Fruit fly (Drosophila melanogaster) whole organism, embryonic: ENCODE data around the gene Cyp6a18.

Experiments used
- Ada2b ChIP-seq: fragments of 200-800 bp; sonication (Bioruptor generic); IDR thresholded peaks from 2 replicates; pipeline ENCODE4 v1.3.6; 2022; ENCODE audit warnings: missing biosample characterization, missing genetic modification characterization
- Blimp-1 ChIP-seq: fragments of 200-800 bp; sonication (Bioruptor generic); optimal IDR thresholded peaks from 3 replicates; lab custom pipeline; 2018; ENCODE audit warnings: missing biosample characterization, missing genetic modification characterization, mild to moderate bottlenecking, moderate library complexity, missing genetic modification reagents
- CG1024 ChIP-seq: fragments of 200-800 bp; sonication (Bioruptor generic); IDR thresholded peaks from 2 replicates; pipeline ENCODE4 v1.3.6; 2022; ENCODE audit warnings: missing biosample characterization, missing genetic modification characterization
- CG11398 ChIP-seq: fragments of 200-800 bp; sonication (Bioruptor generic); optimal IDR thresholded peaks from 2 replicates; lab custom pipeline; 2016; ENCODE audit warnings: missing biosample characterization, missing genetic modification characterization
- CG11696 ChIP-seq: fragments of 200-800 bp; sonication (Bioruptor generic); IDR thresholded peaks from 2 replicates; pipeline ENCODE4 v1.3.6; 2022; ENCODE audit warnings: missing biosample characterization, missing genetic modification characterization
- CG13894 ChIP-seq: fragments of 200-800 bp; sonication (Bioruptor generic); optimal IDR thresholded peaks from 3 replicates; lab custom pipeline; 2018; ENCODE audit warnings: missing biosample characterization, mild to moderate bottlenecking, missing genetic modification characterization, moderate library complexity
- CG14965 ChIP-seq: fragments of 200-800 bp; sonication (Bioruptor generic); optimal IDR thresholded peaks from 2 replicates; lab custom pipeline; 2016; ENCODE audit warnings: missing biosample characterization, missing genetic modification characterization, borderline replicate concordance
- CG15011 ChIP-seq: fragments of 200-800 bp; sonication (Bioruptor generic); optimal IDR thresholded peaks from 3 replicates; lab custom pipeline; 2018; ENCODE audit warnings: missing biosample characterization, mild to moderate bottlenecking, missing genetic modification characterization
- CG15073 ChIP-seq: fragments of 200-800 bp; sonication (Bioruptor generic); optimal IDR thresholded peaks from 2 replicates; lab custom pipeline; 2016; ENCODE audit warnings: missing biosample characterization, missing genetic modification characterization
- CG2199 ChIP-seq: fragments of 200-800 bp; sonication (Bioruptor generic); IDR thresholded peaks from 3 replicates; pipeline ENCODE4 v1.3.6; 2022; ENCODE audit warnings: missing biosample characterization, missing genetic modification characterization
- CG32767 ChIP-seq: fragments of 200-800 bp; sonication (Bioruptor generic); IDR thresholded peaks from 2 replicates; pipeline ENCODE4 v1.3.6; 2022; ENCODE audit warnings: missing biosample characterization, missing genetic modification characterization
- CG3726 ChIP-seq: fragments of 200-800 bp; sonication (Bioruptor generic); IDR thresholded peaks from 3 replicates; pipeline ENCODE4, ENCODE4 v1.3.6; 2022; ENCODE audit warnings: missing biosample characterization, missing genetic modification characterization
- CG6791 ChIP-seq: fragments of 200-800 bp; sonication (Bioruptor generic); IDR thresholded peaks from 3 replicates; pipeline ENCODE4 v1.3.6; 2022; ENCODE audit warnings: missing biosample characterization, missing genetic modification characterization; ENCODE audit not compliant: partially characterized antibody
- CG7987 ChIP-seq: fragments of 200-800 bp; sonication (Bioruptor generic); optimal IDR thresholded peaks from 2 replicates; lab custom pipeline; 2018; ENCODE audit warnings: missing biosample characterization, mild to moderate bottlenecking, missing genetic modification characterization, moderate library complexity
- CG8765 ChIP-seq: fragments of 200-800 bp; sonication (Bioruptor generic); IDR thresholded peaks from 2 replicates; pipeline ENCODE4 v1.3.6; 2022; ENCODE audit warnings: missing biosample characterization, missing genetic modification characterization
- CkIIα-i1 ChIP-seq: fragments of 200-800 bp; sonication (Bioruptor generic); IDR thresholded peaks from 2 replicates; pipeline ENCODE4 v1.3.6; 2022; ENCODE audit warnings: missing biosample characterization, missing genetic modification characterization
- D ChIP-seq, 2 experiments: fragments of 200-800 bp in 1 of 2; fragments of >200 bp in 1 of 2; sonication (Bioruptor generic) in 1 of 2; optimal IDR thresholded peaks; 2 replicates in 1 of 2; 3 replicates in 1 of 2; lab custom pipeline; 2017; ENCODE audit warnings: mild to moderate bottlenecking in 1 of 2, missing biosample characterization in 1 of 2, missing genetic modification characterization in 1 of 2, missing genetic modification reagents in 1 of 2
- D19A ChIP-seq: fragments of 200-800 bp; optimal IDR thresholded peaks from 3 replicates; lab custom pipeline; 2019; ENCODE audit warnings: missing biosample characterization, mild to moderate bottlenecking, missing genetic modification characterization, moderate library complexity
- Dek ChIP-seq: fragments of 200-800 bp; sonication (Bioruptor generic); optimal IDR thresholded peaks from 3 replicates; lab custom pipeline; 2019; ENCODE audit warnings: missing biosample characterization, mild to moderate bottlenecking, missing genetic modification characterization, moderate library complexity
- Dll ChIP-seq: fragments of 200-800 bp; sonication (Bioruptor generic); IDR thresholded peaks from 4 replicates; pipeline ENCODE4 v1.3.6; 2022; ENCODE audit warnings: missing biosample characterization, missing genetic modification characterization; ENCODE audit not compliant: partially characterized antibody
- Drgx ChIP-seq: fragments of 200-800 bp; sonication (Bioruptor generic); IDR thresholded peaks from 2 replicates; pipeline ENCODE4 v1.3.6; 2022; ENCODE audit warnings: missing biosample characterization, missing genetic modification characterization
- Ets65A ChIP-seq: fragments of 200-800 bp; sonication (Bioruptor generic); peaks from one replicate; lab custom pipeline; 2016; ENCODE audit warnings: missing biosample characterization, missing genetic modification characterization
- HLH3B ChIP-seq: fragments of 200-800 bp; sonication (Bioruptor generic); IDR thresholded peaks from 2 replicates; pipeline ENCODE4 v1.3.6; 2022; ENCODE audit warnings: missing biosample characterization, missing genetic modification characterization
- HLHmδ ChIP-seq: fragments of 200-800 bp; sonication (Bioruptor generic); optimal IDR thresholded peaks from 2 replicates; lab custom pipeline; 2018; ENCODE audit warnings: missing biosample characterization, mild to moderate bottlenecking, missing genetic modification characterization, moderate library complexity
- Hr3 ChIP-seq: fragments of 200-800 bp; sonication (Bioruptor generic); optimal IDR thresholded peaks from 3 replicates; lab custom pipeline; 2016; ENCODE audit warnings: missing biosample characterization, missing genetic modification characterization
- Lpt ChIP-seq: fragments of >200 bp; optimal IDR thresholded peaks from 2 replicates; lab custom pipeline; 2018; ENCODE audit warnings: missing biosample characterization, missing genetic modification characterization
- Meics ChIP-seq: fragments of 200-800 bp; sonication (Bioruptor generic); optimal IDR thresholded peaks from 2 replicates; lab custom pipeline; 2017; ENCODE audit warnings: missing biosample characterization, mild to moderate bottlenecking, missing genetic modification characterization
- Ptx1 ChIP-seq: fragments of 200-800 bp; sonication (Bioruptor generic); IDR thresholded peaks from 2 replicates; pipeline ENCODE4 v1.3.6; 2022; ENCODE audit warnings: missing biosample characterization, missing genetic modification characterization
- Ravus ChIP-seq: fragments of 200-800 bp; sonication (Bioruptor generic); IDR thresholded peaks from 2 replicates; pipeline ENCODE4 v1.3.6; 2022; ENCODE audit warnings: missing biosample characterization, missing genetic modification characterization
- TFAM ChIP-seq: fragments of 200-800 bp; sonication (Bioruptor generic); optimal IDR thresholded peaks from 2 replicates; lab custom pipeline; 2017; ENCODE audit warnings: missing biosample characterization, missing genetic modification characterization, inconsistent platforms
- Vsx1 ChIP-seq: fragments of 200-800 bp; sonication (Bioruptor generic); optimal IDR thresholded peaks from 2 replicates; lab custom pipeline; 2017; ENCODE audit warnings: missing biosample characterization, mild to moderate bottlenecking, missing genetic modification characterization, missing genetic modification reagents
- al ChIP-seq: fragments of 200-800 bp; sonication (Bioruptor generic); IDR thresholded peaks from 2 replicates; pipeline ENCODE4 v1.3.6; 2022; ENCODE audit warnings: missing biosample characterization, missing genetic modification characterization
- ara ChIP-seq: fragments of 200-800 bp; sonication (Bioruptor generic); IDR thresholded peaks from 2 replicates; pipeline ENCODE4 v1.3.6; 2022; ENCODE audit warnings: missing biosample characterization, missing genetic modification characterization
- ash1 ChIP-seq: fragments of 200-800 bp; sonication (Bioruptor generic); optimal IDR thresholded peaks from 2 replicates; lab custom pipeline; 2018; ENCODE audit warnings: missing biosample characterization, mild to moderate bottlenecking, missing genetic modification characterization
- btn ChIP-seq: fragments of 200-800 bp; sonication (Bioruptor generic); optimal IDR thresholded peaks from 2 replicates; lab custom pipeline; 2016; ENCODE audit warnings: missing biosample characterization, missing genetic modification characterization
- cato ChIP-seq: fragments of 200-800 bp; sonication (Bioruptor generic); optimal IDR thresholded peaks from 2 replicates; lab custom pipeline; 2016; ENCODE audit warnings: missing biosample characterization, missing genetic modification characterization, borderline replicate concordance
- dan ChIP-seq: fragments of 200-800 bp; sonication (Bioruptor generic); IDR thresholded peaks from 2 replicates; pipeline ENCODE4 v1.3.6; 2022; ENCODE audit warnings: missing biosample characterization, missing genetic modification characterization
- gsb ChIP-seq: fragments of 200-800 bp; sonication (Bioruptor generic); IDR thresholded peaks from 2 replicates; pipeline ENCODE4 v1.3.6; 2022; ENCODE audit warnings: missing biosample characterization, missing genetic modification characterization
- ham ChIP-seq: fragments of 200-800 bp; sonication (Bioruptor generic); IDR thresholded peaks from 2 replicates; pipeline ENCODE4 v1.3.6; 2022; ENCODE audit warnings: missing biosample characterization, missing genetic modification characterization
- hkb ChIP-seq, 2 experiments: fragments of 200-800 bp in 1 of 2; fragments of >200 bp in 1 of 2; sonication (Bioruptor generic) in 1 of 2; IDR thresholded peaks in 1 of 2; optimal IDR thresholded peaks in 1 of 2; 2 replicates each; pipeline versions ENCODE4 v1.3.6 to Lab custom; 2017 to 2022; ENCODE audit warnings: missing biosample characterization in 1 of 2, missing genetic modification characterization in 1 of 2
- inv ChIP-seq: fragments of 200-800 bp; sonication (Bioruptor generic); IDR thresholded peaks from 2 replicates; pipeline ENCODE4 v1.3.6; 2022; ENCODE audit warnings: missing biosample characterization, missing genetic modification characterization; ENCODE audit not compliant: partially characterized antibody
- kni ChIP-seq: fragments of 200-800 bp; sonication (Bioruptor generic); optimal IDR thresholded peaks from 3 replicates; lab custom pipeline; 2017; ENCODE audit warnings: mild to moderate bottlenecking, missing biosample characterization, missing genetic modification reagents, missing genetic modification characterization
- lmd ChIP-seq: fragments of 200-800 bp; sonication (Bioruptor generic); IDR thresholded peaks from 2 replicates; pipeline ENCODE4 v1.3.6; 2022; ENCODE audit warnings: missing biosample characterization, missing genetic modification characterization
- mld ChIP-seq: fragments of 200-800 bp; sonication (Bioruptor generic); IDR thresholded peaks from 3 replicates; pipeline ENCODE4 v1.3.6; 2022; ENCODE audit warnings: missing biosample characterization, missing genetic modification characterization; ENCODE audit not compliant: partially characterized antibody
- nerfin-2 ChIP-seq: fragments of 200-800 bp; sonication (Bioruptor generic); IDR thresholded peaks from 2 replicates; pipeline ENCODE4 v1.3.6; 2022; ENCODE audit warnings: missing biosample characterization, missing genetic modification characterization; ENCODE audit not compliant: partially characterized antibody
- row ChIP-seq: fragments of 200-800 bp; sonication (Bioruptor generic); IDR thresholded peaks from 3 replicates; pipeline ENCODE4 v1.3.6; 2022; ENCODE audit warnings: missing biosample characterization, missing genetic modification characterization
- sisA ChIP-seq: fragments of 200-800 bp; sonication (Bioruptor generic); IDR thresholded peaks from 2 replicates; pipeline ENCODE4 v1.3.6; 2022; ENCODE audit warnings: missing biosample characterization, missing genetic modification characterization
- so ChIP-seq: fragments of 200-800 bp; sonication (Bioruptor generic); IDR thresholded peaks from 3 replicates; pipeline ENCODE4 v1.3.6; 2022; ENCODE audit warnings: missing biosample characterization, missing genetic modification characterization
- tx ChIP-seq: fragments of 200-800 bp; sonication (Bioruptor generic); optimal IDR thresholded peaks from 2 replicates; lab custom pipeline; 2016; ENCODE audit warnings: missing biosample characterization, missing genetic modification characterization

Cyp6a18 gene

dm6 chr3R:27478375-27478774 lies at the start of gene Cyp6a18:
Gene Cyp6a18, plus strand, starts transcription at chr3R:27478675.
- no peak for TF ChIP-seq row
- TF ChIP-seq lmd (GFP tag; lab: Robert Waterston, UW) = no peak
- TF ChIP-seq kni (GFP tag; lab: Kevin White, UChicago) = no peak

DNA sequence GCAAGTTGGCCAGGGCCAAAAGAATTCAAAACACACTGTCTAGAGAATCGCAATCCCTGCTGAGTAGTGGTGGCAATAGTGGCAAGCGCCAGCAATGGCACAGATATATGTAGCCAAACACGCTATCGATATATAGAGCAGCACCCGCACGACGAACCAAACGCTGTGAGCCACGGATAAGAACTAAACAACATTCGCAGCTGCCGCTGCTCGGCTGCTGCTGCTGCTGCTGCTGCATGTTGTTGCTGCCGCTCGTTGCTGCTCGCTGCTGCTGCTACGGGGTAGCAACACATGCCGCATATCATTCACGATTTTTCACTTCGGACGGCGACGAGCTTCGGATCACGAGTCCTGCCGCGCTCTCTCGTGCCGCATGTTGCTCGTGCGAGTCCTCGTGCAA lies 41.2 kb upstream of the Cyp6a18 start, which contains the start of gene side:
Gene side, minus strand, starts transcription at position 175 of the 400 bp plus-strand sequence.
- TF ChIP-seq CG13894 = no peak
- TF ChIP-seq Ets65A = no peak
- TF ChIP-seq gsb (GFP tag; lab: Robert Waterston, UW) = no peak
- no peak for TF ChIP-seq CG15011 (GFP tag; lab: Kevin White, UChicago)
- no peak for TF ChIP-seq Blimp-1 (GFP tag; lab: Kevin White, UChicago)
- no peak for TF ChIP-seq CG7987
- no peak for TF ChIP-seq HLH3B
- TF ChIP-seq CG3726 (GFP tag; lab: Robert Waterston, UW) = no peak
- TF ChIP-seq D (optimal IDR thresholded peaks at IDR 0.05; lab: Kevin White, UChicago) = no peak
- TF ChIP-seq D (GFP tag; optimal IDR thresholded peaks at IDR 0.05; lab: Kevin White, UChicago) = no peak
- no peak for TF ChIP-seq Dek (tag; lab: Kevin White, UChicago)
- no peak for TF ChIP-seq CG32767 (GFP tag; lab: Robert Waterston, UW)
- no peak for TF ChIP-seq al (GFP tag; lab: Robert Waterston, UW)
- TF ChIP-seq CG6791 (GFP tag; lab: Robert Waterston, UW) = 0 out of 3 replicates have a peak, but pooled peaks have one; percentile 44
- TF ChIP-seq CG11398 (GFP tag; lab: Kevin White, UChicago) = no peak
- no peak for TF ChIP-seq tx (GFP tag; lab: Kevin White, UChicago)
- TF ChIP-seq ara (GFP tag; lab: Robert Waterston, UW) = no peak; the same call in 1 of the 2 replicates
- no peak for TF ChIP-seq sisA
- no peak for TF ChIP-seq Ravus
- no peak for TF ChIP-seq nerfin-2 (GFP tag; lab: Robert Waterston, UW)
- TF ChIP-seq mld = 0 out of 3 replicates have a peak, but pooled peaks have one; percentile 12
- no peak for TF ChIP-seq Hr3 (GFP tag; lab: Kevin White, UChicago)
- peak; percentile 62; the same call in 1 of the 3 replicates for TF ChIP-seq CG2199 (GFP tag; lab: Robert Waterston, UW)
- no peak for TF ChIP-seq CG1024
- TF ChIP-seq CkIIα-i1 (GFP tag; lab: Robert Waterston, UW) = no peak
- TF ChIP-seq so = no peak
- TF ChIP-seq ash1 (GFP tag; lab: Kevin White, UChicago) = no peak
- TF ChIP-seq D19A (tag; lab: Kevin White, UChicago) = no peak
- TF ChIP-seq HLHmδ (GFP tag; lab: Kevin White, UChicago) = peak; percentile 23
- no peak for TF ChIP-seq CG8765 (GFP tag; lab: Robert Waterston, UW)
- no peak for TF ChIP-seq inv (GFP tag; lab: Robert Waterston, UW)
- no peak for TF ChIP-seq dan
- no peak for TF ChIP-seq cato (GFP tag; lab: Kevin White, UChicago)
- no peak for TF ChIP-seq hkb (optimal IDR thresholded peaks at IDR 0.05; lab: Kevin White, UChicago)
- no peak for TF ChIP-seq hkb (GFP tag; IDR thresholded peaks at IDR 0.05; lab: Robert Waterston, UW)
- TF ChIP-seq TFAM = no peak
- no peak for TF ChIP-seq CG14965 (GFP tag; lab: Kevin White, UChicago)
- TF ChIP-seq Ptx1 (GFP tag; lab: Robert Waterston, UW) = no peak
- TF ChIP-seq Drgx (GFP tag; lab: Robert Waterston, UW) = no peak
- no peak for TF ChIP-seq CG15073 (GFP tag; lab: Kevin White, UChicago)
- no peak for TF ChIP-seq Dll (GFP tag; lab: Robert Waterston, UW)
- no peak for TF ChIP-seq Lpt (GFP tag; lab: Kevin White, UChicago)
- no peak for TF ChIP-seq Vsx1 (GFP tag; lab: Kevin White, UChicago)
- TF ChIP-seq btn (GFP tag; lab: Kevin White, UChicago) = no peak
- TF ChIP-seq Ada2b (GFP tag; lab: Robert Waterston, UW) = no peak
- no peak for TF ChIP-seq CG11696 (GFP tag; lab: Robert Waterston, UW)
- TF ChIP-seq ham = no peak
- no peak for TF ChIP-seq Meics
